Worm (Caenorhabditis elegans) whole organism, L1 larva: ENCODE measurements around the gene Y57G11B.6.
"Not testable (repeated sequence)": the region's sequence is repeated elsewhere in the genome, so short reads cannot be mapped to it uniquely, and the experiment has no call there.

Experiments
- C04F5.9 ChIP-seq: sonication (generic microtip); optimal IDR thresholded peaks from 2 replicates; lab custom pipeline; 2016; ENCODE audit warnings: missing genetic modification characterization, missing compliant biosample characterization
- C34B4.2 ChIP-seq: sonication (generic microtip); optimal IDR thresholded peaks from 2 replicates; lab custom pipeline; 2017; ENCODE audit warnings: mild to moderate bottlenecking, missing genetic modification characterization, missing compliant biosample characterization
- F16B12.6 ChIP-seq: fragments of 150-350 bp; optimal IDR thresholded peaks from 2 replicates; lab custom pipeline; 2014; ENCODE audit warnings: missing biosample characterization, missing genetic modification characterization
- Y116A8C.19 ChIP-seq: sonication (generic microtip); optimal IDR thresholded peaks from 2 replicates; lab custom pipeline; 2016; ENCODE audit warnings: missing compliant biosample characterization, missing genetic modification characterization, borderline replicate concordance
- aha-1 ChIP-seq: fragments of 150-350 bp; optimal IDR thresholded peaks from 2 replicates; lab custom pipeline; 2014; ENCODE audit warnings: missing biosample characterization, missing genetic modification characterization
- ceh-82 ChIP-seq, 3 experiments: fragments of 150-350 bp in 1 of 3; sonication (generic microtip) in 2 of 3; optimal IDR thresholded peaks; 2 replicates each; lab custom pipeline; 2014 to 2017; ENCODE audit warnings: missing biosample characterization in 3 of 3, missing genetic modification characterization in 3 of 3
- ceh-88 ChIP-seq: fragments of 200-800 bp; sonication (Bioruptor generic); IDR thresholded peaks from 2 replicates; pipeline ENCODE4 v1.3.6; 2022; ENCODE audit warnings: missing genetic modification characterization, missing compliant biosample characterization
- ces-1 ChIP-seq: fragments of 150-350 bp; optimal IDR thresholded peaks from 2 replicates; lab custom pipeline; 2014; ENCODE audit warnings: missing biosample characterization, missing genetic modification reagents, missing genetic modification characterization
- efl-1 ChIP-seq, 4 experiments: fragments of 150-350 bp; optimal IDR thresholded peaks in 3 of 4; peaks in 1 of 4; 1 replicate in 1 of 4; 2 replicates in 3 of 4; lab custom pipeline; 2014; ENCODE audit warnings: missing biosample characterization in 2 of 4, missing genetic modification characterization in 2 of 4, missing genetic modification reagents in 2 of 4
- egl-27 ChIP-seq, 2 experiments: fragments of 150-350 bp in 1 of 2; sonication (generic microtip); optimal IDR thresholded peaks; 3 replicates each; lab custom pipeline; 2017 to 2018; ENCODE audit warnings: missing biosample characterization in 2 of 2, missing genetic modification characterization in 2 of 2, missing genetic modification reagents in 2 of 2
- elt-2 ChIP-seq: sonication (generic microtip); optimal IDR thresholded peaks from 2 replicates; lab custom pipeline; 2016; ENCODE audit warnings: missing genetic modification characterization, mild to moderate bottlenecking, inconsistent platforms, missing compliant biosample characterization, missing genetic modification reagents
- grh-1 ChIP-seq: fragments of 200-800 bp; sonication (Bioruptor generic); IDR thresholded peaks from 2 replicates; pipeline ENCODE4 v1.3.6; 2022; ENCODE audit warnings: missing genetic modification reagents, missing genetic modification characterization, missing compliant biosample characterization
- hpl-2 ChIP-seq: fragments of 150-350 bp; optimal IDR thresholded peaks from 2 replicates; lab custom pipeline; 2014; ENCODE audit warnings: missing biosample characterization, missing genetic modification reagents, missing genetic modification characterization
- lin-13 ChIP-seq: fragments of 150-350 bp; optimal IDR thresholded peaks from 2 replicates; lab custom pipeline; 2014; ENCODE audit warnings: missing biosample characterization, missing genetic modification reagents, missing genetic modification characterization
- lin-15B ChIP-seq: fragments of 150-350 bp; sonication (generic microtip); optimal IDR thresholded peaks from 3 replicates; lab custom pipeline; 2014; ENCODE audit warnings: missing biosample characterization, missing genetic modification characterization
- lir-3 ChIP-seq: sonication (generic microtip); optimal IDR thresholded peaks from 2 replicates; lab custom pipeline; 2016; ENCODE audit warnings: mild to moderate bottlenecking, missing genetic modification characterization, moderate library complexity, missing compliant biosample characterization; ENCODE audit not compliant: poor library complexity
- mab-9 ChIP-seq: fragments of 200-800 bp; sonication (Bioruptor generic); IDR thresholded peaks from 2 replicates; pipeline ENCODE4 v1.3.6; 2022; ENCODE audit warnings: missing genetic modification reagents, missing genetic modification characterization, missing compliant biosample characterization
- mdl-1 ChIP-seq, 2 experiments: fragments of 150-350 bp; optimal IDR thresholded peaks; 2 replicates each; lab custom pipeline; 2014 to 2017; ENCODE audit warnings: missing biosample characterization in 2 of 2, missing genetic modification characterization in 2 of 2, inconsistent platforms in 1 of 2
- nhr-19 ChIP-seq: fragments of 200-800 bp; sonication (Bioruptor generic); conservative IDR thresholded peaks from 2 replicates; pipeline ENCODE4 v1.3.6; 2022; ENCODE audit warnings: missing genetic modification characterization, missing compliant biosample characterization
- nhr-20 ChIP-seq: sonication (generic microtip); optimal IDR thresholded peaks from 2 replicates; lab custom pipeline; 2016; ENCODE audit warnings: mild to moderate bottlenecking, missing genetic modification characterization, missing compliant biosample characterization
- nhr-237 ChIP-seq: fragments of 150-350 bp; optimal IDR thresholded peaks from 2 replicates; lab custom pipeline; 2014; ENCODE audit warnings: missing biosample characterization, missing genetic modification characterization
- nhr-47 ChIP-seq: sonication (generic microtip); optimal IDR thresholded peaks from 2 replicates; lab custom pipeline; 2016; ENCODE audit warnings: mild to moderate bottlenecking, missing genetic modification characterization, moderate library complexity, missing compliant biosample characterization
- nhr-77 ChIP-seq: fragments of 150-350 bp; optimal IDR thresholded peaks from 2 replicates; lab custom pipeline; 2014; ENCODE audit warnings: missing biosample characterization, missing genetic modification characterization
- nhr-84 ChIP-seq: sonication (generic microtip); optimal IDR thresholded peaks from 2 replicates; lab custom pipeline; 2017; ENCODE audit warnings: missing biosample characterization, missing genetic modification characterization
- pqm-1 ChIP-seq: sonication (generic microtip); optimal IDR thresholded peaks from 3 replicates; lab custom pipeline; 2017; ENCODE audit warnings: missing biosample characterization, missing genetic modification characterization
- skn-1 ChIP-seq: fragments of 150-350 bp; optimal IDR thresholded peaks from 2 replicates; lab custom pipeline; 2014; ENCODE audit warnings: missing biosample characterization, missing genetic modification characterization
- snu-23 ChIP-seq: sonication (generic microtip); optimal IDR thresholded peaks from 2 replicates; lab custom pipeline; 2016; ENCODE audit warnings: missing genetic modification characterization, missing compliant biosample characterization
- swsn-7 ChIP-seq: sonication (generic microtip); optimal IDR thresholded peaks from 2 replicates; lab custom pipeline; 2016; ENCODE audit warnings: missing genetic modification characterization, missing compliant biosample characterization
- tlp-1 ChIP-seq: fragments of 150-350 bp; optimal IDR thresholded peaks from 2 replicates; lab custom pipeline; 2014; ENCODE audit warnings: missing biosample characterization, missing genetic modification characterization
- vab-15 ChIP-seq: sonication (generic microtip); optimal IDR thresholded peaks from 2 replicates; lab custom pipeline; 2017; ENCODE audit warnings: missing genotype, mild to moderate bottlenecking, missing genetic modification characterization, missing compliant biosample characterization
- zag-1 ChIP-seq: fragments of 150-350 bp; optimal IDR thresholded peaks from 2 replicates; lab custom pipeline; 2014; ENCODE audit warnings: missing biosample characterization, missing genetic modification characterization
- ztf-4 ChIP-seq: fragments of 150-350 bp; optimal IDR thresholded peaks from 2 replicates; lab custom pipeline; 2014; ENCODE audit warnings: missing biosample characterization, missing genetic modification characterization

Y57G11B.6 gene

DNA sequence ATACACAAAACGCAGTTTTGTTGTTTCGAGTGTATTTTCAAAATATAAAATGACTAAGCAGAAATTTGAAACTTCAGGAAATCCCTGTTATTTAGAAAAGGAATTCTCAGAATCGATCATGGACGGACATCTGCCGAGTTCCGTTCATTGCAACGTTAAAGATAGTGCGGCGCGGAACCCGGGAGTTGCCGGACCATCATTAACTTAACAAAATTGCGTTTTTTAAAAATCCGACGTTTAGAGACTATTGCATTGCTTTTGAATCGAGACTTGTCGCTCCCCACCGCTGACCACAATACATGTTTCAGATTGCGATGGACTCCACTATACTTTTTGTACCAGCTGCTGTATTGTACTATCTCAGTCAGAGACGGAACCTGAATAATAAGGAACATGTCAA, 24.7 kb downstream of the Y57G11B.6 start:
- TF ChIP-seq tlp-1 (tag; lab: Kevin White, UChicago) (no peak), ceh-82 (tag; optimal IDR thresholded peaks at IDR 0.05; lab: Kevin White, UChicago) (no peak), elt-2 (tag; lab: Kevin White, UChicago) (no peak), zag-1 (tag; lab: Kevin White, UChicago) (no peak), nhr-237 (tag; lab: Kevin White, UChicago) (no peak), vab-15 (tag; lab: Kevin White, UChicago) (no peak), swsn-7 (tag; lab: Kevin White, UChicago) (no peak), nhr-77 (tag; lab: Kevin White, UChicago) (no peak), nhr-20 (tag; lab: Kevin White, UChicago) (no peak), ceh-88 (GFP tag; lab: Robert Waterston, UW) (no peak), C04F5.9 (no peak), mdl-1 (tag; optimal IDR thresholded peaks at IDR 0.05; lab: Kevin White, UChicago) (no peak), skn-1 (no peak), F16B12.6 (tag; lab: Kevin White, UChicago) (no peak), pqm-1 (tag; lab: Kevin White, UChicago) (no peak), ztf-4 (tag; lab: Kevin White, UChicago) (no peak), grh-1 (GFP tag; lab: Robert Waterston, UW) (no peak)

DNA sequence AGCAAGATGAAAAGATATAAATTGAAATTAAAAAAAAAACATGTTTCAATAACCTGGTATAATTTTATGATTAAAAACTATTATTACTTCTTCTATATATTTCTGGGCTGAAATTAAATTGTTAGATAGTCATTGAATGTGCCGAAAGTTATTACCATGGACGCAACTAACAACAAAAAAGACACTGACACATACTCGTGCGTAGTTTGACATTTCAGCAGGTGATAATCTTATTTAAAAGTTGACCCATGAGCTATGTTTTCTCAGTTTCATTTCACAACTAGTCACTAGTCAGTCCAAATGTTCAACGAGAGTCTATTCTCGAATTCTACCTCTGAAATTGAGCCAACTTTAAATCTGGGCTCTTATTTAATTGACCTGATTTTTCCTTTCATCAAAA, 26.0 kb downstream of the Y57G11B.6 start, which contains the start of gene T27E7.3:
T27E7.3 (plus strand) TSS at position 301 of the 400 bp plus-strand sequence.
- TF ChIP-seq zag-1 (tag; lab: Kevin White, UChicago) (no peak), lin-13 (GFP tag; lab: Kevin White, UChicago) (no peak), hpl-2 (GFP tag; lab: Kevin White, UChicago) (no peak), efl-1 (optimal IDR thresholded peaks at IDR 0.05; lab: Kevin White, UChicago) (no peak), efl-1 (GFP tag; optimal IDR thresholded peaks at IDR 0.05 in 1 of 2; lab: Kevin White, UChicago) (no peak), C34B4.2 (tag; lab: Kevin White, UChicago) (no peak), lin-15B (tag; lab: Kevin White, UChicago) (no peak), lir-3 (tag; lab: Kevin White, UChicago) (no peak), aha-1 (tag; lab: Kevin White, UChicago) (no peak), ces-1 (GFP tag; lab: Kevin White, UChicago) (no peak), egl-27 (tag; optimal IDR thresholded peaks at IDR 0.05; lab: Kevin White, UChicago) (no peak), nhr-19 (no peak), grh-1 (GFP tag; lab: Robert Waterston, UW) (no peak)

DNA sequence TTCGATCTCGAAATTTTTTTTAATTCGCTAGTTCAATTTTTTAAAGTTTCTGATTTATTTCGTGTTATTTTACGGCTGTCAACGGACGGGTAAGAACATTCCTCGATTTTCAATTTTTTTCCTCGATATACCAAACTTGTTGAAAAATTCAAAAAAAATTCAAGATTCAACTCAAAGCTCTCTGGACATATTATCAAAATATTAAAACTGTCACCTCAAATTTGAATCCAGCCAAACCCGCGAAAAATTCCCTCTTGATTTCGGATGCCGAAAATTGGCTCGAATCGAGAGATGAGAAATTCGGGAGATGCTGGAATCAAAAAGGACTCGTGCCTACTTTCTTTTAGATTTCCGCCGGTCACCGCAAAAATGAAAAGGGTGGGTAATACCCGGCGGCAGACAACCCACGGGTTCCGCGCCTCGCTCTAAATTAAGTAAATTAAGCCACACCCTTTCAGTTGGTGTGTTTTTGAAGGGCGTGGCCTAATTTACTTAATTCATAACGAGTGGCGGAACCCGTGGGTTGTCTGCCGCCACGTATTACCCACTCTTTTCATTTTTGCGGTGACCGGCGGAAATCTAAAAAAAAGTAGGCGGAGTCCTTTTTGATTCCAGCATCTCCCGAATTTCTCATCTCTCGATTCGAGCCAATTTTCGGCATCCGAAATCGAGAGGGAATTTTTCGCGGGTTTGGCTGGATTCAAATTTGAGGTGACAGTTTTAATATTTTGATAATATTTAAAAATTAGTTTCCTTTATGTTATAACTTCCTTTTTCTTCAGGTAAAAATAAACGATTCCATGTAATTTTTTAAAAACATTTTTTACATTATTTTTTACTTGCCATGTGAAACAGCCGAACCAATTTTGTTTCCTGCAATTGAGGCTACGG, 29.2 kb downstream of the Y57G11B.6 start:
- TF ChIP-seq efl-1 (optimal IDR thresholded peaks at IDR 0.05; lab: Kevin White, UChicago): not testable (repeated sequence)
- TF ChIP-seq efl-1 (GFP tag; optimal IDR thresholded peaks at IDR 0.05 in 1 of 2; lab: Kevin White, UChicago): peak in 1 of 2 experiments; percentile 57

DNA sequence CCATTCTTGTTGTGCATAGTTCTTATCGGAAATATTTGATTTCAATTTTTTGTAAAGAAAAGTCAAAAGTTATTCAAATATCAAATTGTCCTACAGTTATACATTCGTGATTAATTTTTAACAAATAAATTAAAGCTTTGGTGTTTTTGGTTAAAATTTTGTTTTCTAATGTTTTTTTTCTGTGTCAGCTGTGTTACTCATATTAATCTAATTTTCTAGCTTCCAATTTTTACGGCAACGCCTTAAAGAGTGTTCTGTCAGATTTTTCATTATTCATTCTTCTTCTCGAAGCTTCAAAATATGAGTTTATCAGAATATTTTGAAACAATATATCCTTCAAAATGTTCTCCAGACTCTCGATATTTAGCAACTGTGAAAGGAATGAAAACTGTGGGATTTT, 31.1 kb downstream of the Y57G11B.6 start, which contains the start of gene srh-63:
srh-63 (plus strand) TSS at position 301 of the 400 bp plus-strand sequence.
- TF ChIP-seq nhr-47 (tag; lab: Kevin White, UChicago) (no peak), hpl-2 (GFP tag; lab: Kevin White, UChicago) (no peak), nhr-84 (tag; lab: Kevin White, UChicago) (no peak), Y116A8C.19 (tag; lab: Kevin White, UChicago) (no peak), snu-23 (GFP tag; lab: Kevin White, UChicago) (no peak), nhr-77 (tag; lab: Kevin White, UChicago) (no peak)

DNA sequence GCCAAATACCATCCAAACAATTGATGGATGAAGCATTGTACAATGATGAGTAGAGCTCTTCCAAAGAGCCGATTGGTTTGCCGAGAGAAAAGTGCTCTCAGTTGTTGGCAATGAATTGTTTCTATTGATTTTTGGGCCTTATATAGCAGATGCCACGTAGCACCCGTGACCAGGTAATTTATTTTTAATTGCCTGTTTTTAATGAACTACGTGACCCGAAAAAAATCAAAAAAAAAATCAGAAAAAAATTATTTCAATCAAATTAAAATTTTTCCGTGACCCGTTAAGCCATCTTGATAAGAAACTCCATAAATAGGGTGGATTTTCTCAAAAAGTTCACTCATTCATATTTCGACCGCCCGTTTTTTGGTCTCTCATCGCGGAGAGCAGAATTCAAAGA, 35.3 kb downstream of the Y57G11B.6 start, which contains the start of the genes Y57G11A.2 and T27E7.1:
Y57G11A.2 (minus strand) TSS at position 101 of the 400 bp plus-strand sequence.
T27E7.1 (plus strand) TSS at position 337 of the 400 bp plus-strand sequence.
- TF ChIP-seq mab-9 (GFP tag; lab: Robert Waterston, UW) (no peak), efl-1 (optimal IDR thresholded peaks at IDR 0.05; lab: Kevin White, UChicago) (no peak), efl-1 (GFP tag; optimal IDR thresholded peaks at IDR 0.05 in 1 of 2; lab: Kevin White, UChicago) (peak in 1 of 2 experiments; percentile 51)
